Worm (Caenorhabditis elegans): ENCODE measurements around the gene sad-1.

- no peak for TF ChIP-seq elt-1 (tag; optimal IDR thresholded peaks at IDR 0.05; ENCODE audit: borderline replicate concordance, insufficient read depth)
- TF ChIP-seq ztf-11 (tag; optimal IDR thresholded peaks at IDR 0.05), result no peak
- no peak for TF ChIP-seq ham-2 (GFP tag; optimal IDR thresholded peaks at IDR 0.05)
- no peak for TF ChIP-seq unc-39 (tag; optimal IDR thresholded peaks at IDR 0.05)
- no peak for TF ChIP-seq hlh-1 (tag; optimal IDR thresholded peaks at IDR 0.05)
- TF ChIP-seq flh-1 (GFP tag; optimal IDR thresholded peaks at IDR 0.05), result no peak
- TF ChIP-seq snpc-4 (tag; optimal IDR thresholded peaks at IDR 0.05), result no peak
- no peak for TF ChIP-seq nhr-76 (tag; optimal IDR thresholded peaks at IDR 0.05)
These were observed 44.1 kb upstream of the sad-1 start for ce11 chrX:13544544-13545021.
